Fruit fly (Drosophila melanogaster) whole organism, embryonic: ENCODE data around the gene Cyp308a1.
A peak's percentile ranks its signal among the peaks of the same experiment; 100 is the strongest.

ENCODE experiments used
- Abd-B ChIP-seq: fragments of 200-800 bp; sonication (Bioruptor generic); optimal IDR thresholded peaks from 2 replicates; lab custom pipeline; 2018; ENCODE audit warnings: missing biosample characterization, mild to moderate bottlenecking, missing genetic modification characterization, moderate library complexity
- Bgb ChIP-seq: fragments of 200-800 bp; sonication (Bioruptor generic); IDR thresholded peaks from 2 replicates; pipeline ENCODE4 v1.3.6; 2022; ENCODE audit warnings: missing biosample characterization, missing genetic modification characterization; ENCODE audit not compliant: partially characterized antibody
- CG11560 ChIP-seq: fragments of 200-800 bp; sonication (Bioruptor generic); IDR thresholded peaks from 3 replicates; pipeline ENCODE4 v1.3.6; 2022; ENCODE audit warnings: missing biosample characterization, missing genetic modification characterization
- CG12391 ChIP-seq: fragments of 200-800 bp; sonication (Bioruptor generic); optimal IDR thresholded peaks from 3 replicates; lab custom pipeline; 2018; ENCODE audit warnings: missing biosample characterization, mild to moderate bottlenecking, missing genetic modification characterization, moderate library complexity
- CG14860 ChIP-seq: fragments of 200-800 bp; sonication (Bioruptor generic); IDR thresholded peaks from 3 replicates; pipeline ENCODE4 v1.3.6; 2022; ENCODE audit warnings: missing biosample characterization, missing genetic modification characterization; ENCODE audit not compliant: partially characterized antibody
- CG15479 ChIP-seq: fragments of 200-800 bp; sonication (Bioruptor generic); optimal IDR thresholded peaks from 3 replicates; lab custom pipeline; 2019; ENCODE audit warnings: missing biosample characterization, mild to moderate bottlenecking, missing genetic modification characterization, moderate library complexity
- CG1647 ChIP-seq: fragments of 200-800 bp; sonication (Bioruptor generic); optimal IDR thresholded peaks from 3 replicates; lab custom pipeline; 2016; ENCODE audit warnings: missing biosample characterization, missing genetic modification characterization
- CG17385 ChIP-seq: fragments of 200-800 bp; sonication (Bioruptor generic); optimal IDR thresholded peaks from 3 replicates; lab custom pipeline; 2018; ENCODE audit warnings: missing biosample characterization, mild to moderate bottlenecking, missing genetic modification characterization
- CG1792 ChIP-seq: fragments of 200-800 bp; sonication (Bioruptor generic); optimal IDR thresholded peaks from 2 replicates; lab custom pipeline; 2016; ENCODE audit warnings: missing biosample characterization, missing genetic modification characterization
- CG18476 ChIP-seq: fragments of 200-800 bp; sonication (Bioruptor generic); optimal IDR thresholded peaks from 2 replicates; lab custom pipeline; 2016; ENCODE audit warnings: missing biosample characterization, mild to moderate bottlenecking, missing genetic modification characterization
- CG2678 ChIP-seq: fragments of 200-800 bp; sonication (Bioruptor generic); optimal IDR thresholded peaks from 3 replicates; lab custom pipeline; 2019; ENCODE audit warnings: missing biosample characterization, mild to moderate bottlenecking, missing genetic modification characterization, moderate library complexity
- CG2712 ChIP-seq: fragments of 200-800 bp; optimal IDR thresholded peaks from 3 replicates; lab custom pipeline; 2019; ENCODE audit warnings: missing biosample characterization, mild to moderate bottlenecking, missing genetic modification characterization, moderate library complexity
- CG30020 ChIP-seq: fragments of 200-800 bp; optimal IDR thresholded peaks from 2 replicates; lab custom pipeline; 2019; ENCODE audit warnings: missing biosample characterization, mild to moderate bottlenecking, missing genetic modification characterization, moderate library complexity
- CG32767 ChIP-seq: fragments of 200-800 bp; sonication (Bioruptor generic); IDR thresholded peaks from 2 replicates; pipeline ENCODE4 v1.3.6; 2022; ENCODE audit warnings: missing biosample characterization, missing genetic modification characterization
- CG34422 ChIP-seq: fragments of 200-800 bp; sonication (Bioruptor generic); IDR thresholded peaks from 3 replicates; pipeline ENCODE4 v1.3.6; 2022; ENCODE audit warnings: missing biosample characterization, missing genetic modification characterization
- CG6791 ChIP-seq: fragments of 200-800 bp; sonication (Bioruptor generic); IDR thresholded peaks from 3 replicates; pipeline ENCODE4 v1.3.6; 2022; ENCODE audit warnings: missing biosample characterization, missing genetic modification characterization; ENCODE audit not compliant: partially characterized antibody
- CG7271 ChIP-seq: fragments of 200-800 bp; sonication (Bioruptor generic); optimal IDR thresholded peaks from 2 replicates; lab custom pipeline; 2018; ENCODE audit warnings: missing biosample characterization, mild to moderate bottlenecking, missing genetic modification characterization, moderate library complexity
- CG7556 ChIP-seq: fragments of 200-800 bp; sonication (Bioruptor generic); optimal IDR thresholded peaks from 2 replicates; lab custom pipeline; 2017; ENCODE audit warnings: missing biosample characterization, mild to moderate bottlenecking, missing genetic modification characterization
- CG7963 ChIP-seq: fragments of 200-800 bp; sonication (Bioruptor generic); IDR thresholded peaks from 3 replicates; pipeline ENCODE4 v1.3.6; 2022; ENCODE audit warnings: missing biosample characterization, missing genetic modification characterization; ENCODE audit not compliant: partially characterized antibody
- CG8944 ChIP-seq: fragments of 200-800 bp; sonication (Bioruptor generic); optimal IDR thresholded peaks from 3 replicates; lab custom pipeline; 2016; ENCODE audit warnings: missing biosample characterization, missing genetic modification characterization
- CTCF ChIP-seq: fragments of 200-800 bp; sonication (Bioruptor generic); optimal IDR thresholded peaks from 2 replicates; lab custom pipeline; 2017; ENCODE audit warnings: missing biosample characterization, mild to moderate bottlenecking, missing genetic modification characterization, moderate library complexity
- D ChIP-seq, 2 experiments: fragments of 200-800 bp in 1 of 2; fragments of >200 bp in 1 of 2; sonication (Bioruptor generic) in 1 of 2; optimal IDR thresholded peaks; 2 replicates in 1 of 2; 3 replicates in 1 of 2; lab custom pipeline; 2017; ENCODE audit warnings: mild to moderate bottlenecking in 1 of 2, missing biosample characterization in 1 of 2, missing genetic modification characterization in 1 of 2, missing genetic modification reagents in 1 of 2
- Fer2 ChIP-seq: fragments of 200-800 bp; sonication (Bioruptor generic); optimal IDR thresholded peaks from 2 replicates; lab custom pipeline; 2018; ENCODE audit warnings: missing biosample characterization, mild to moderate bottlenecking, missing genetic modification characterization, moderate library complexity
- HLHmδ ChIP-seq: fragments of 200-800 bp; sonication (Bioruptor generic); optimal IDR thresholded peaks from 2 replicates; lab custom pipeline; 2018; ENCODE audit warnings: missing biosample characterization, mild to moderate bottlenecking, missing genetic modification characterization, moderate library complexity
- Hsf ChIP-seq: fragments of 200-800 bp; sonication (Bioruptor generic); optimal IDR thresholded peaks from 3 replicates; lab custom pipeline; 2016; ENCODE audit warnings: missing biosample characterization, missing genetic modification characterization
- Lhr ChIP-seq: fragments of 200-800 bp; sonication (Bioruptor generic); optimal IDR thresholded peaks from 3 replicates; lab custom pipeline; 2017; ENCODE audit warnings: mild to moderate bottlenecking, missing biosample characterization, missing genetic modification reagents, missing genetic modification characterization
- Mes4 ChIP-seq: fragments of 200-800 bp; sonication (Bioruptor generic); optimal IDR thresholded peaks from 2 replicates; lab custom pipeline; 2016; ENCODE audit warnings: missing biosample characterization, missing genetic modification characterization
- NFAT ChIP-seq: fragments of 200-800 bp; sonication (Bioruptor generic); IDR thresholded peaks from 2 replicates; pipeline ENCODE4 v1.3.6; 2022; ENCODE audit warnings: missing biosample characterization, missing genetic modification characterization
- Xbp1 ChIP-seq: fragments of 200-800 bp; sonication (Bioruptor generic); optimal IDR thresholded peaks from 3 replicates; lab custom pipeline; 2016; ENCODE audit warnings: missing biosample characterization, mild to moderate bottlenecking, missing genetic modification characterization
- aop ChIP-seq: fragments of 200-800 bp; sonication (Bioruptor generic); IDR thresholded peaks from 2 replicates; pipeline ENCODE4 v1.3.6; 2022; ENCODE audit warnings: missing biosample characterization, missing genetic modification characterization
- br ChIP-seq: fragments of >200 bp; optimal IDR thresholded peaks from 2 replicates; lab custom pipeline; 2017
- chif ChIP-seq, 2 experiments: fragments of 200-800 bp; sonication (Bioruptor generic); optimal IDR thresholded peaks; 3 replicates each; lab custom pipeline; 2016; ENCODE audit warnings: missing biosample characterization in 2 of 2, missing genetic modification characterization in 2 of 2
- chm ChIP-seq: fragments of 200-800 bp; sonication (Bioruptor generic); IDR thresholded peaks from 2 replicates; pipeline ENCODE4 v1.3.6; 2022; ENCODE audit warnings: missing biosample characterization, missing genetic modification characterization
- cwo ChIP-seq: fragments of 200-800 bp; sonication (Bioruptor generic); optimal IDR thresholded peaks from 3 replicates; lab custom pipeline; 2017; ENCODE audit warnings: missing biosample characterization, missing genetic modification characterization, mild to moderate bottlenecking, moderate library complexity, missing genetic modification reagents
- dm ChIP-seq: fragments of 200-800 bp; sonication (Bioruptor generic); optimal IDR thresholded peaks from 3 replicates; lab custom pipeline; 2016; ENCODE audit warnings: missing biosample characterization, missing genetic modification characterization
- dysf ChIP-seq: fragments of 200-800 bp; sonication (Bioruptor generic); IDR thresholded peaks from 3 replicates; pipeline ENCODE4 v1.3.6; 2022; ENCODE audit warnings: missing biosample characterization, missing genetic modification characterization
- esg ChIP-seq: fragments of 200-800 bp; sonication (Bioruptor generic); conservative IDR thresholded peaks from 2 replicates; pipeline ENCODE4 v1.3.6; 2022; ENCODE audit warnings: missing biosample characterization, missing genetic modification characterization
- fd64A ChIP-seq: fragments of 200-800 bp; sonication (Bioruptor generic); optimal IDR thresholded peaks from 3 replicates; lab custom pipeline; 2018; ENCODE audit warnings: missing biosample characterization, mild to moderate bottlenecking, missing genetic modification characterization
- grau ChIP-seq: fragments of 200-800 bp; optimal IDR thresholded peaks from 3 replicates; lab custom pipeline; 2019; ENCODE audit warnings: missing biosample characterization, mild to moderate bottlenecking, missing genetic modification characterization, moderate library complexity
- mam ChIP-seq: fragments of 200-800 bp; sonication (Bioruptor generic); optimal IDR thresholded peaks from 3 replicates; lab custom pipeline; 2016; ENCODE audit warnings: missing biosample characterization, missing genetic modification characterization
- onecut ChIP-seq: fragments of 200-800 bp; sonication (Bioruptor generic); IDR thresholded peaks from 2 replicates; pipeline ENCODE4 v1.3.6; 2022; ENCODE audit warnings: missing biosample characterization, missing genetic modification characterization
- peb ChIP-seq: fragments of 200-800 bp; sonication (Bioruptor generic); IDR thresholded peaks from 2 replicates; pipeline ENCODE4 v1.3.6; 2022; ENCODE audit warnings: missing biosample characterization, missing genetic modification characterization
- ro ChIP-seq: fragments of 200-800 bp; sonication (Bioruptor generic); IDR thresholded peaks from 2 replicates; pipeline ENCODE4 v1.3.6; 2022; ENCODE audit warnings: missing biosample characterization, missing genetic modification characterization
- run ChIP-seq: fragments of 200-800 bp; sonication (Bioruptor generic); optimal IDR thresholded peaks from 3 replicates; lab custom pipeline; 2018; ENCODE audit warnings: missing biosample characterization, mild to moderate bottlenecking, missing genetic modification characterization
- salm ChIP-seq: fragments of 200-800 bp; sonication (Bioruptor generic); optimal IDR thresholded peaks from 2 replicates; lab custom pipeline; 2018; ENCODE audit warnings: missing biosample characterization, mild to moderate bottlenecking, missing genetic modification characterization
- sens ChIP-seq: fragments of 200-800 bp; sonication (Bioruptor generic); peaks from one replicate; lab custom pipeline; 2016; ENCODE audit warnings: missing biosample characterization, missing genetic modification characterization
- seq ChIP-seq: fragments of 200-800 bp; sonication (Bioruptor generic); IDR thresholded peaks from 2 replicates; pipeline ENCODE4 v1.3.6; 2022; ENCODE audit warnings: missing biosample characterization, missing genetic modification characterization
- ssp ChIP-seq: fragments of 200-800 bp; sonication (Bioruptor generic); IDR thresholded peaks from 2 replicates; pipeline ENCODE4 v1.3.6; 2022; ENCODE audit warnings: missing biosample characterization, missing genetic modification characterization
- sug ChIP-seq: fragments of 200-800 bp; optimal IDR thresholded peaks from 2 replicates; lab custom pipeline; 2019; ENCODE audit warnings: missing biosample characterization, mild to moderate bottlenecking, missing genetic modification characterization, moderate library complexity
- vnd ChIP-seq: fragments of 200-800 bp; sonication (Bioruptor generic); IDR thresholded peaks from 3 replicates; pipeline ENCODE4 v1.3.6; 2022; ENCODE audit warnings: missing biosample characterization, missing genetic modification characterization; ENCODE audit not compliant: partially characterized antibody
- zf30C ChIP-seq: fragments of 200-800 bp; sonication (Bioruptor generic); optimal IDR thresholded peaks from 3 replicates; lab custom pipeline; 2018; ENCODE audit warnings: missing biosample characterization, mild to moderate bottlenecking, missing genetic modification characterization

Gene Cyp308a1

DNA sequence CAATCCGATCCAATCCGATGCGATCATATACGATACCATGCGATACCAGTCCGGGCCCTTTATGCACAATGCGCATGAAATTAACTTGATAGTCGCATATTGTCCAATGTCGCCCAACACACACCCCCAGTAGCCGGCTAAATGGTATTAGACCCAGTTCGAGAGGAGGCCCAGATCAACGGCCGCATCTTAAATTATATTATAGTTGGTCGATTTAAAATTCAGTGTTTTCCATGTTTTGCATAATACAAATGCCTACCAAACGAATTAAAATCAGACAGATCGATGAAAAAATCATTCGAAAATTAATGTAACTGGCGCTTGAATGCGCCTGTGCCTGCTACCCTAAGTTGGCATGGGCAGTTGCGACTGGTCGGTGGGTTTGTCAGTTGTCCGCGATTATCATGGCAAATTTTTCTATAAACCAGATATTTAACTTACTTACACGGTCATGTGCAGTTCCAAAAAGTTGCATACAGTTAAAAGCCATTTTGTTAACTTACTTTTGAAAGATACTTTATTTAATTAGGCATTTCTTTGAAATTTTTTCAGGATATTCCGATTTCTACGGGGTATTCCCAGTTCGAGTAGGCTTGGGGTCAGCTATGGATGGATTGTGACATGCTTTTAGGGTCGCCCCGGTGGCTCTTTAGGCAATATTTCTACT, 39.7 kb upstream of the Cyp308a1 start (continued):
- TF ChIP-seq CG17385 (GFP tag; lab: Kevin White, UChicago) (peak; percentile 16), CTCF (GFP tag; lab: Kevin White, UChicago) (no peak), CG11560 (no peak), br (lab: Kevin White, UChicago) (no peak), ro (GFP tag; lab: Robert Waterston, UW) (no peak), Fer2 (no peak), sug (tag; lab: Kevin White, UChicago) (no peak), grau (peak; percentile 34), chm (GFP tag; lab: Robert Waterston, UW) (no peak), CG7556 (GFP tag; lab: Kevin White, UChicago) (peak; percentile 8), vnd (no peak), D (optimal IDR thresholded peaks at IDR 0.05; lab: Kevin White, UChicago) (no peak), D (GFP tag; optimal IDR thresholded peaks at IDR 0.05; lab: Kevin White, UChicago) (no peak), Xbp1 (peak; percentile 31), zf30C (GFP tag; lab: Kevin White, UChicago) (no peak), seq (0 out of 2 replicates have a peak, but pooled peaks have one; percentile 19), CG2678 (peak; percentile 49), dysf (peak; percentile 70), CG1792 (GFP tag; lab: Kevin White, UChicago) (no peak), Abd-B (GFP tag; lab: Kevin White, UChicago) (peak; percentile 39), chif (GFP tag; optimal IDR thresholded peaks at IDR 0.05; lab: Kevin White, UChicago) (no peak), CG8944 (GFP tag; lab: Kevin White, UChicago) (no peak), CG7271 (tag; lab: Kevin White, UChicago) (no peak), CG30020 (tag; lab: Kevin White, UChicago) (no peak), peb (GFP tag; lab: Robert Waterston, UW) (no peak), CG32767 (GFP tag; lab: Robert Waterston, UW) (no peak), NFAT (no peak), fd64A (GFP tag; lab: Kevin White, UChicago) (no peak), HLHmδ (no peak), Mes4 (GFP tag; lab: Kevin White, UChicago) (no peak), salm (tag; lab: Kevin White, UChicago) (no peak), mam (no peak), Lhr (GFP tag; lab: Kevin White, UChicago) (no peak), CG6791 (GFP tag; lab: Robert Waterston, UW) (no peak), CG1647 (GFP tag; lab: Kevin White, UChicago) (no peak), CG14860 (no peak), CG15479 (GFP tag; lab: Kevin White, UChicago) (no peak), esg (GFP tag; lab: Robert Waterston, UW) (no peak), Hsf (no peak), run (tag; lab: Kevin White, UChicago) (no peak), CG18476 (GFP tag; lab: Kevin White, UChicago) (no peak), cwo (GFP tag; lab: Kevin White, UChicago) (no peak), ssp (GFP tag; lab: Robert Waterston, UW) (peak; percentile 15; the same call in 1 of the 2 replicates), CG7963 (no peak), Bgb (GFP tag; lab: Robert Waterston, UW) (no peak), CG34422 (no peak), onecut (GFP tag; lab: Robert Waterston, UW) (no peak), dm (GFP tag; lab: Kevin White, UChicago) (no peak), CG12391 (peak; percentile 4), CG2712 (peak; percentile 36), aop (no peak), sens (GFP tag; lab: Kevin White, UChicago) (peak; percentile 67)
